Worm (Caenorhabditis elegans): ENCODE data around the gene gna-1.

DNA sequence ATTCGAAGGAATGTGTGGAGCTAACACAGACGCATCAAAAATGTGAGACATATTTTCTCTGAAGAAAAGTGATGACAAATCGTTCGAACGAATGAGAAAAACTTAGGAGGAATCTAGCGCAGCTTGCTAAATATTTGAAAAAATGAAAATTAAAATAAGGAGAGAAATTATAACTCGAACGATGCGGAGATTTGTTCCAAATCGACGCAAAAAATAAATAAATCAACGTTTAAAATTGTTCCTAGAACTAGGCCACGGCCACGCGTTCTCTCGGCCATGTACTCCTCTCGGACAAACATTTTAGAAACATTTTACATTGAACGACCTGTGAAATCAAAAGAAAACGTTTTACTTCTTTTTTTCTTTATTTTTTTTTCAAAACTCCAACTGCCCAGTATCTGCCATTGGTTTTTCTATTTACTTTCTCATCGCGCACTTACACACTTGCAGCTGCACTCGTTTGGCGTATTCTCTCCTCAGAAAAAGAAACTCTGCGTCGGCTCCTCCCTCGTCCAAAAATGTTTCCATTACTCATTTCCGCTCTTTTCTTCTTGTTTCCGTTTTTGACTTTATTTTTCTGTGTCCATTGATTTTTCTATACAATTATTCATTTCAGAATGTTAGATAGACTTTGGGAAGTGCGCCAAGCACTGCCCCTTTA lies at the start of gene gna-1, which contains the start of gene B0024.13:
- TF ChIP-seq med-1 (GFP tag; optimal IDR thresholded peaks at IDR 0.05; ENCODE audit: insufficient read depth): no peak
- peak; percentile 69; the same call in 1 of the 2 replicates for TF ChIP-seq ztf-23 (GFP tag; IDR thresholded peaks at IDR 0.05)
- no peak for TF ChIP-seq klf-2 (GFP tag; conservative IDR thresholded peaks at IDR 0.05)
- no peak for TF ChIP-seq flt-1 (GFP tag; IDR thresholded peaks at IDR 0.05)
- TF ChIP-seq tab-1 (GFP tag; IDR thresholded peaks at IDR 0.05): no peak
- TF ChIP-seq ztf-29 (GFP tag; IDR thresholded peaks at IDR 0.05): no peak
- TF ChIP-seq cog-1 (tag; optimal IDR thresholded peaks at IDR 0.05): no peak
